Worm (Caenorhabditis elegans) whole organism, L1 larva: Measurements from ENCODE around the gene C01G6.2.

ENCODE experiments used
- F16B12.6 ChIP-seq: fragments of 150-350 bp; optimal IDR thresholded peaks from 2 replicates; lab custom pipeline; 2014; ENCODE audit warnings: missing biosample characterization, missing genetic modification characterization
- ama-1 ChIP-seq: fragments of 150-350 bp; optimal IDR thresholded peaks from 2 replicates; lab custom pipeline; 2014
- blmp-1 ChIP-seq: fragments of 150-350 bp; optimal IDR thresholded peaks from 2 replicates; lab custom pipeline; 2014; ENCODE audit warnings: missing biosample characterization, missing genetic modification characterization
- ceh-63 ChIP-seq: fragments of 200-800 bp; sonication (Bioruptor generic); optimal IDR thresholded peaks from 2 replicates; lab custom pipeline; 2018; ENCODE audit warnings: mild to moderate bottlenecking, missing genetic modification characterization, missing compliant biosample characterization
- ceh-82 ChIP-seq, 3 experiments: fragments of 150-350 bp in 1 of 3; sonication (generic microtip) in 2 of 3; optimal IDR thresholded peaks; 2 replicates each; lab custom pipeline; 2014 to 2017; ENCODE audit warnings: missing biosample characterization in 3 of 3, missing genetic modification characterization in 3 of 3
- ceh-88 ChIP-seq: fragments of 200-800 bp; sonication (Bioruptor generic); IDR thresholded peaks from 2 replicates; pipeline ENCODE4 v1.3.6; 2022; ENCODE audit warnings: missing genetic modification characterization, missing compliant biosample characterization
- dpl-1 ChIP-seq, 3 experiments: fragments of 150-350 bp in 2 of 3; sonication (generic microtip) in 1 of 3; optimal IDR thresholded peaks; 2 replicates each; lab custom pipeline; 2014 to 2017; ENCODE audit warnings: missing biosample characterization in 3 of 3, missing genetic modification characterization in 3 of 3, missing genetic modification reagents in 3 of 3
- dsc-1 ChIP-seq: sonication (generic microtip); optimal IDR thresholded peaks from 2 replicates; lab custom pipeline; 2016; ENCODE audit warnings: mild to moderate bottlenecking, missing genetic modification characterization, missing compliant biosample characterization
- efl-1 ChIP-seq, 4 experiments: fragments of 150-350 bp; optimal IDR thresholded peaks in 3 of 4; peaks in 1 of 4; 1 replicate in 1 of 4; 2 replicates in 3 of 4; lab custom pipeline; 2014; ENCODE audit warnings: missing biosample characterization in 2 of 4, missing genetic modification characterization in 2 of 4, missing genetic modification reagents in 2 of 4
- efl-3 ChIP-seq: fragments of 200-800 bp; sonication (Bioruptor generic); optimal IDR thresholded peaks from 2 replicates; lab custom pipeline; 2018; ENCODE audit warnings: mild to moderate bottlenecking, missing genetic modification characterization, missing compliant biosample characterization
- egl-27 ChIP-seq, 2 experiments: fragments of 150-350 bp in 1 of 2; sonication (generic microtip); optimal IDR thresholded peaks; 3 replicates each; lab custom pipeline; 2017 to 2018; ENCODE audit warnings: missing biosample characterization in 2 of 2, missing genetic modification characterization in 2 of 2, missing genetic modification reagents in 2 of 2
- elt-2 ChIP-seq: sonication (generic microtip); optimal IDR thresholded peaks from 2 replicates; lab custom pipeline; 2016; ENCODE audit warnings: missing genetic modification characterization, mild to moderate bottlenecking, inconsistent platforms, missing compliant biosample characterization, missing genetic modification reagents
- grh-1 ChIP-seq: fragments of 200-800 bp; sonication (Bioruptor generic); IDR thresholded peaks from 2 replicates; pipeline ENCODE4 v1.3.6; 2022; ENCODE audit warnings: missing genetic modification reagents, missing genetic modification characterization, missing compliant biosample characterization
- irx-1 ChIP-seq: sonication (generic microtip); optimal IDR thresholded peaks from 2 replicates; lab custom pipeline; 2016; ENCODE audit warnings: missing genetic modification characterization, missing compliant biosample characterization
- lin-14 ChIP-seq: fragments of 200-800 bp; sonication (Bioruptor generic); optimal IDR thresholded peaks from 2 replicates; lab custom pipeline; 2018; ENCODE audit warnings: mild to moderate bottlenecking, missing genetic modification characterization, moderate library complexity, missing compliant biosample characterization
- lin-35 ChIP-seq, 2 experiments: fragments of 150-350 bp; optimal IDR thresholded peaks; 2 replicates each; lab custom pipeline; 2014; ENCODE audit warnings: missing biosample characterization in 2 of 2, missing genetic modification characterization in 2 of 2, missing genetic modification reagents in 2 of 2
- mep-1 ChIP-seq: fragments of 150-350 bp; optimal IDR thresholded peaks from 2 replicates; lab custom pipeline; 2014; ENCODE audit warnings: missing biosample characterization, missing genetic modification characterization
- nhr-19 ChIP-seq: fragments of 200-800 bp; sonication (Bioruptor generic); conservative IDR thresholded peaks from 2 replicates; pipeline ENCODE4 v1.3.6; 2022; ENCODE audit warnings: missing genetic modification characterization, missing compliant biosample characterization
- nhr-20 ChIP-seq: sonication (generic microtip); optimal IDR thresholded peaks from 2 replicates; lab custom pipeline; 2016; ENCODE audit warnings: mild to moderate bottlenecking, missing genetic modification characterization, missing compliant biosample characterization
- nhr-237 ChIP-seq: fragments of 150-350 bp; optimal IDR thresholded peaks from 2 replicates; lab custom pipeline; 2014; ENCODE audit warnings: missing biosample characterization, missing genetic modification characterization
- nhr-28 ChIP-seq: fragments of 150-350 bp; optimal IDR thresholded peaks from 2 replicates; lab custom pipeline; 2014; ENCODE audit warnings: missing biosample characterization, missing genetic modification characterization
- nhr-71 ChIP-seq: sonication (generic microtip); optimal IDR thresholded peaks from 2 replicates; lab custom pipeline; 2016; ENCODE audit warnings: mild to moderate bottlenecking, missing genetic modification characterization, moderate library complexity, missing compliant biosample characterization
- nhr-77 ChIP-seq: fragments of 150-350 bp; optimal IDR thresholded peaks from 2 replicates; lab custom pipeline; 2014; ENCODE audit warnings: missing biosample characterization, missing genetic modification characterization
- nhr-85 ChIP-seq: sonication (generic microtip); peaks from one replicate; lab custom pipeline; 2016; ENCODE audit warnings: missing genetic modification characterization, inconsistent platforms, missing compliant biosample characterization
- nhr-90 ChIP-seq: sonication (generic microtip); optimal IDR thresholded peaks from 2 replicates; lab custom pipeline; 2016; ENCODE audit warnings: mild to moderate bottlenecking, missing genetic modification characterization, missing compliant biosample characterization; ENCODE audit not compliant: poor library complexity
- pag-3 ChIP-seq: sonication (generic microtip); optimal IDR thresholded peaks from 2 replicates; lab custom pipeline; 2017; ENCODE audit warnings: missing genetic modification characterization, mild to moderate bottlenecking, missing compliant biosample characterization, antibody characterized with exemption, borderline replicate concordance; ENCODE audit not compliant: insufficient read depth
- pqm-1 ChIP-seq: sonication (generic microtip); optimal IDR thresholded peaks from 3 replicates; lab custom pipeline; 2017; ENCODE audit warnings: missing biosample characterization, missing genetic modification characterization
- skn-1 ChIP-seq: fragments of 150-350 bp; optimal IDR thresholded peaks from 2 replicates; lab custom pipeline; 2014; ENCODE audit warnings: missing biosample characterization, missing genetic modification characterization
- snpc-4 ChIP-seq: fragments of 150-350 bp; optimal IDR thresholded peaks from 2 replicates; lab custom pipeline; 2014; ENCODE audit warnings: missing biosample characterization, missing genetic modification characterization
- sox-4 ChIP-seq: sonication (generic microtip); optimal IDR thresholded peaks from 2 replicates; lab custom pipeline; 2016; ENCODE audit warnings: missing genetic modification characterization, missing compliant biosample characterization
- sup-37 ChIP-seq: fragments of 200-800 bp; sonication (Bioruptor generic); optimal IDR thresholded peaks from 2 replicates; lab custom pipeline; 2018; ENCODE audit warnings: mild to moderate bottlenecking, missing genetic modification characterization, missing compliant biosample characterization
- unc-130 ChIP-seq: fragments of 150-350 bp; optimal IDR thresholded peaks from 2 replicates; lab custom pipeline; 2017; ENCODE audit warnings: missing biosample characterization, missing genetic modification characterization, inconsistent platforms
- unc-98 ChIP-seq: fragments of 200-800 bp; sonication (Bioruptor generic); IDR thresholded peaks from 2 replicates; pipeline ENCODE4 v1.3.6; 2022; ENCODE audit warnings: missing genetic modification characterization, missing compliant biosample characterization
- zag-1 ChIP-seq: fragments of 150-350 bp; optimal IDR thresholded peaks from 2 replicates; lab custom pipeline; 2014; ENCODE audit warnings: missing biosample characterization, missing genetic modification characterization
- ztf-4 ChIP-seq: fragments of 150-350 bp; optimal IDR thresholded peaks from 2 replicates; lab custom pipeline; 2014; ENCODE audit warnings: missing biosample characterization, missing genetic modification characterization

C01G6.2 gene

ce11 chrII:9285171-9286025, 18.5 kb downstream of the C01G6.2 start, which contains the start of gene mtrr-1 (continued):
- peak; percentile 27; the same call in 1 of the 2 replicates for TF ChIP-seq grh-1 (GFP tag; lab: Robert Waterston, UW)
- TF ChIP-seq, all 84 proteins: peak for 21

ce11 chrII:9289127-9289526, 22.3 kb downstream of the C01G6.2 start:
- TF ChIP-seq unc-98 (no peak), nhr-85 (tag; lab: Kevin White, UChicago) (peak; percentile 21)

DNA sequence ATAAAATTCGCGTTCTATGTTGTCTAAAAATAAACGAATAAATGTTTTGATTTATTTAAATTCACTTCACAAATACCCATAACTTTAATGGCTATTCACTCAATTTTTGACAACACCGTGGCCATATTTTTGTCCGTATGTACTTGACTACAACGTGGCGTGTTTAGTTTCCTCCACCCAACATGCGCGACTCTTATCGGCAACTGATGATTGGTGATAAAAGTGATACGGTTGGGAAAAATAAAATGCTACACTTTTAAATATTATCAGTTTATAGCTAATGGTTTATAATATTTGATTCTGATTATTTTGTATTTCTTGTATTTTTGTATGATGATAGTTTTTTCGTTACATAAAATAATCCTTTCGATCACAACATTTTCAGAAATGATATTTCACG, 24.8 kb downstream of the C01G6.2 start, which contains the start of gene acs-7:
acs-7 (plus strand) TSS at position 386 of the 400 bp plus-strand sequence.
- TF ChIP-seq ceh-63 (GFP tag; lab: Kevin White, UChicago), result no peak
- peak; percentile 10 for TF ChIP-seq nhr-71 (tag; lab: Kevin White, UChicago)
- TF ChIP-seq pqm-1 (tag; lab: Kevin White, UChicago), result peak; percentile 64
- TF ChIP-seq ama-1, result no peak
- TF ChIP-seq sox-4 (tag; lab: Kevin White, UChicago), result no peak
- TF ChIP-seq nhr-77 (tag; lab: Kevin White, UChicago), result no peak
- no peak for TF ChIP-seq unc-130 (tag; lab: Kevin White, UChicago)
- TF ChIP-seq ceh-88 (GFP tag; lab: Robert Waterston, UW), result no peak
- TF ChIP-seq elt-2, result peak; percentile 94
- no peak for TF ChIP-seq nhr-28 (tag; lab: Kevin White, UChicago)
- no peak for TF ChIP-seq ztf-4 (tag; lab: Kevin White, UChicago)
- TF ChIP-seq egl-27 (tag; optimal IDR thresholded peaks at IDR 0.05; lab: Kevin White, UChicago), result no peak
- no peak for TF ChIP-seq snpc-4
- no peak for TF ChIP-seq nhr-237 (tag; lab: Kevin White, UChicago)
- TF ChIP-seq dpl-1 (GFP tag; optimal IDR thresholded peaks at IDR 0.05; lab: Kevin White, UChicago), result no peak
- TF ChIP-seq lin-35 (GFP tag; optimal IDR thresholded peaks at IDR 0.05; lab: Kevin White, UChicago), result peak in 1 of 2 experiments; percentile 37
- no peak for TF ChIP-seq nhr-19 (GFP tag; lab: Robert Waterston, UW)
- no peak for TF ChIP-seq efl-3
- TF ChIP-seq sup-37 (GFP tag; lab: Kevin White, UChicago), result no peak
- no peak for TF ChIP-seq zag-1
- TF ChIP-seq blmp-1 (tag; lab: Kevin White, UChicago), result peak; percentile 8
- peak; percentile 42 for TF ChIP-seq nhr-20 (tag; lab: Kevin White, UChicago)
- peak; percentile 41 for TF ChIP-seq lin-14 (GFP tag; lab: Kevin White, UChicago)
- TF ChIP-seq irx-1 (tag; lab: Kevin White, UChicago), result no peak
- TF ChIP-seq pag-3 (tag; lab: Kevin White, UChicago), result no peak
- no peak for TF ChIP-seq dsc-1
- peak; percentile 21 for TF ChIP-seq nhr-90 (tag; lab: Kevin White, UChicago)
- TF ChIP-seq skn-1 (tag; lab: Kevin White, UChicago), result no peak
- no peak for TF ChIP-seq mep-1 (tag; lab: Kevin White, UChicago)
- no peak for TF ChIP-seq grh-1 (GFP tag; lab: Robert Waterston, UW)
- TF ChIP-seq ceh-82 (tag; optimal IDR thresholded peaks at IDR 0.05; lab: Kevin White, UChicago), result no peak

ce11 chrII:9295678-9296077, 28.8 kb downstream of the C01G6.2 start, which contains the start of gene C01G6.9:
TSS of gene C01G6.9 (minus strand) at chrII:9295818.
- TF ChIP-seq efl-1 (optimal IDR thresholded peaks at IDR 0.05; lab: Kevin White, UChicago), result no peak
- peak in 1 of 2 experiments; percentile 84 for TF ChIP-seq efl-1 (GFP tag; optimal IDR thresholded peaks at IDR 0.05 in 1 of 2; lab: Kevin White, UChicago)
- TF ChIP-seq ceh-88 (GFP tag; lab: Robert Waterston, UW), result no peak
- TF ChIP-seq dsc-1, result no peak
- peak; percentile 66 for TF ChIP-seq blmp-1 (tag; lab: Kevin White, UChicago)
- TF ChIP-seq F16B12.6, result no peak
